Worm (Caenorhabditis elegans) whole organism, L4 larva: ENCODE results near the gene col-99.

ENCODE experiments used
- F10B5.3 ChIP-seq: sonication (generic microtip); optimal IDR thresholded peaks from 2 replicates; lab custom pipeline; 2016; ENCODE audit warnings: mild to moderate bottlenecking, missing genetic modification characterization, missing compliant biosample characterization
- F26F4.8 ChIP-seq: fragments of 200-800 bp; sonication (Bioruptor generic); conservative IDR thresholded peaks from 2 replicates; pipeline ENCODE4 v1.3.6; 2022; ENCODE audit warnings: missing genetic modification characterization, missing compliant biosample characterization
- F44E2.7 ChIP-seq: fragments of 200-800 bp; sonication (Bioruptor generic); IDR thresholded peaks from 2 replicates; pipeline ENCODE4 v2.1.2; 2022; ENCODE audit warnings: missing genetic modification characterization, missing compliant biosample characterization
- F49E8.2 ChIP-seq: sonication (generic microtip); optimal IDR thresholded peaks from 2 replicates; lab custom pipeline; 2016; ENCODE audit warnings: missing compliant biosample characterization, mild to moderate bottlenecking, missing genetic modification characterization, borderline replicate concordance
- T20F7.1 ChIP-seq: fragments of 200-800 bp; sonication (Bioruptor generic); optimal IDR thresholded peaks from 2 replicates; lab custom pipeline; 2018; ENCODE audit warnings: mild to moderate bottlenecking, missing genetic modification characterization, missing compliant biosample characterization
- Y5F2A.4 ChIP-seq: fragments of 200-800 bp; sonication (Bioruptor generic); optimal IDR thresholded peaks from 2 replicates; lab custom pipeline; 2018; ENCODE audit warnings: mild to moderate bottlenecking, missing genetic modification characterization, missing compliant biosample characterization
- ZK337.2 ChIP-seq: fragments of 200-800 bp; sonication (Bioruptor generic); IDR thresholded peaks from 2 replicates; pipeline ENCODE4 v1.3.6; 2022; ENCODE audit warnings: missing genetic modification reagents, missing genetic modification characterization, missing compliant biosample characterization
- ZK546.5 ChIP-seq, 2 experiments: sonication (generic microtip); optimal IDR thresholded peaks; 2 replicates each; lab custom pipeline; 2017; ENCODE audit warnings: missing biosample characterization in 2 of 2, missing genetic modification characterization in 2 of 2
- aha-1 ChIP-seq: fragments of 150-350 bp; peaks from one replicate; lab custom pipeline; 2014; ENCODE audit warnings: missing biosample characterization, missing genetic modification characterization
- aly-2 ChIP-seq: sonication (generic microtip); optimal IDR thresholded peaks from 2 replicates; lab custom pipeline; 2018; ENCODE audit warnings: missing biosample characterization, missing genetic modification characterization
- ama-1 ChIP-seq: fragments of 150-350 bp; optimal IDR thresholded peaks from 2 replicates; lab custom pipeline; 2014; ENCODE audit warnings: inconsistent platforms, mixed read lengths
- arid-1 ChIP-seq: fragments of 200-800 bp; sonication (Bioruptor generic); conservative IDR thresholded peaks from 2 replicates; pipeline ENCODE4 v1.3.6; 2022; ENCODE audit warnings: missing genetic modification reagents, missing genetic modification characterization, missing compliant biosample characterization
- ceh-28 ChIP-seq: fragments of 150-350 bp; optimal IDR thresholded peaks from 2 replicates; lab custom pipeline; 2014; ENCODE audit warnings: missing biosample characterization, missing genetic modification reagents, missing genetic modification characterization
- ceh-32 ChIP-seq: sonication (generic microtip); optimal IDR thresholded peaks from 2 replicates; lab custom pipeline; 2016; ENCODE audit warnings: mild to moderate bottlenecking, missing genetic modification characterization, missing compliant biosample characterization; ENCODE audit not compliant: poor library complexity
- ceh-44 ChIP-seq: fragments of 200-800 bp; sonication (Bioruptor generic); IDR thresholded peaks from 2 replicates; pipeline ENCODE4 v1.3.6; 2022; ENCODE audit warnings: missing genetic modification reagents, missing genetic modification characterization, missing compliant biosample characterization
- ceh-62 ChIP-seq: sonication (generic microtip); optimal IDR thresholded peaks from 2 replicates; lab custom pipeline; 2017; ENCODE audit warnings: missing biosample characterization, missing genetic modification characterization
- ceh-82 ChIP-seq: sonication (generic microtip); optimal IDR thresholded peaks from 2 replicates; lab custom pipeline; 2017; ENCODE audit warnings: missing biosample characterization, missing genetic modification characterization
- daf-12 ChIP-seq: fragments of 150-350 bp; optimal IDR thresholded peaks from 2 replicates; lab custom pipeline; 2014; ENCODE audit warnings: missing biosample characterization, missing genetic modification reagents, missing genetic modification characterization
- dmd-6 ChIP-seq: fragments of 200-800 bp; sonication (Bioruptor generic); IDR thresholded peaks from 2 replicates; pipeline ENCODE4 v1.3.6; 2022; ENCODE audit warnings: missing genetic modification reagents, missing genetic modification characterization, missing compliant biosample characterization
- dmd-8 ChIP-seq: fragments of 200-800 bp; sonication (Bioruptor generic); IDR thresholded peaks from 2 replicates; pipeline ENCODE4 v1.3.6; 2022; ENCODE audit warnings: missing genetic modification characterization, missing compliant biosample characterization
- dmd-9 ChIP-seq: fragments of 200-800 bp; sonication (Bioruptor generic); IDR thresholded peaks from 2 replicates; pipeline ENCODE4 v1.3.6; 2022; ENCODE audit warnings: missing genetic modification reagents, missing genetic modification characterization, missing compliant biosample characterization
- duxl-1 ChIP-seq: sonication (generic microtip); optimal IDR thresholded peaks from 2 replicates; lab custom pipeline; 2016; ENCODE audit warnings: mild to moderate bottlenecking, missing genetic modification characterization, moderate library complexity, missing compliant biosample characterization; ENCODE audit not compliant: poor library complexity
- egl-27 ChIP-seq: sonication (generic microtip); optimal IDR thresholded peaks from 3 replicates; lab custom pipeline; 2017; ENCODE audit warnings: missing biosample characterization, missing genetic modification reagents, missing genetic modification characterization
- egl-43 ChIP-seq: fragments of 200-800 bp; sonication (Bioruptor generic); IDR thresholded peaks from 2 replicates; pipeline ENCODE4 v1.3.6; 2022; ENCODE audit warnings: missing genetic modification reagents, missing genetic modification characterization, missing compliant biosample characterization
- hif-1 ChIP-seq, 2 experiments: sonication (generic microtip); optimal IDR thresholded peaks; 2 replicates each; lab custom pipeline; 2016 to 2017; ENCODE audit warnings: missing compliant biosample characterization in 2 of 2, missing genetic modification characterization in 2 of 2, missing genetic modification reagents in 2 of 2, missing genotype in 2 of 2, mild to moderate bottlenecking in 1 of 2
- hlh-11 ChIP-seq: fragments of 200-800 bp; sonication (Bioruptor generic); optimal IDR thresholded peaks from 2 replicates; lab custom pipeline; 2018; ENCODE audit warnings: mild to moderate bottlenecking, missing genetic modification characterization, missing compliant biosample characterization
- hlh-30 ChIP-seq: sonication (generic microtip); optimal IDR thresholded peaks from 2 replicates; lab custom pipeline; 2017; ENCODE audit warnings: antibody characterized with exemption, mild to moderate bottlenecking, missing genetic modification characterization, missing compliant biosample characterization; ENCODE audit not compliant: insufficient read depth
- jun-1 ChIP-seq: fragments of 150-350 bp; optimal IDR thresholded peaks from 2 replicates; lab custom pipeline; 2014; ENCODE audit warnings: missing biosample characterization, missing genetic modification reagents, missing genetic modification characterization
- lin-29 ChIP-seq: fragments of 200-800 bp; sonication (Bioruptor generic); IDR thresholded peaks from 2 replicates; pipeline ENCODE4 v1.3.6; 2022; ENCODE audit warnings: missing genetic modification reagents, missing genetic modification characterization, missing compliant biosample characterization
- lin-38 ChIP-seq: fragments of 200-800 bp; sonication (Bioruptor generic); IDR thresholded peaks from 2 replicates; pipeline ENCODE4 v1.3.6; 2022; ENCODE audit warnings: missing genetic modification reagents, missing genetic modification characterization, missing compliant biosample characterization
- lin-39 ChIP-seq: fragments of 150-350 bp; optimal IDR thresholded peaks from 2 replicates; lab custom pipeline; 2014; ENCODE audit warnings: missing biosample characterization, missing genetic modification reagents, missing genetic modification characterization
- lsy-2 ChIP-seq, 2 experiments: fragments of 150-350 bp in 1 of 2; sonication (generic microtip) in 1 of 2; optimal IDR thresholded peaks; 2 replicates each; lab custom pipeline; 2014 to 2017; ENCODE audit warnings: missing biosample characterization in 2 of 2, missing genetic modification characterization in 2 of 2
- madf-9 ChIP-seq: fragments of 200-800 bp; sonication (Bioruptor generic); conservative IDR thresholded peaks from 2 replicates; pipeline ENCODE4 v1.3.6; 2022; ENCODE audit warnings: missing genetic modification reagents, missing genetic modification characterization, missing compliant biosample characterization
- nhr-10 ChIP-seq: fragments of 150-350 bp; optimal IDR thresholded peaks from 2 replicates; lab custom pipeline; 2014; ENCODE audit warnings: missing biosample characterization, missing genetic modification characterization
- nhr-237 ChIP-seq: sonication (generic microtip); optimal IDR thresholded peaks from 2 replicates; lab custom pipeline; 2017; ENCODE audit warnings: missing biosample characterization, missing genetic modification characterization
- nhr-25 ChIP-seq: sonication (generic microtip); optimal IDR thresholded peaks from 2 replicates; lab custom pipeline; 2017; ENCODE audit warnings: missing genetic modification characterization, mild to moderate bottlenecking, missing compliant biosample characterization, antibody characterized with exemption, moderate library complexity, borderline replicate concordance; ENCODE audit not compliant: insufficient read depth
- nhr-28 ChIP-seq: fragments of 150-350 bp; optimal IDR thresholded peaks from 2 replicates; lab custom pipeline; 2014; ENCODE audit warnings: missing biosample characterization, missing genetic modification characterization
- nhr-77 ChIP-seq: fragments of 150-350 bp; optimal IDR thresholded peaks from 2 replicates; lab custom pipeline; 2014; ENCODE audit warnings: missing biosample characterization, missing genetic modification characterization
- pha-4 ChIP-seq, 2 experiments: fragments of 150-350 bp in 1 of 2; fragments of 200-800 bp in 1 of 2; sonication (Bioruptor generic) in 1 of 2; IDR thresholded peaks in 1 of 2; optimal IDR thresholded peaks in 1 of 2; 2 replicates each; pipeline versions ENCODE4 v1.3.6 to Lab custom; 2014 to 2022; ENCODE audit warnings: missing genetic modification characterization in 2 of 2, missing genetic modification reagents in 2 of 2, missing biosample characterization in 1 of 2, missing compliant biosample characterization in 1 of 2
- pqm-1 ChIP-seq: sonication (generic microtip); optimal IDR thresholded peaks from 2 replicates; lab custom pipeline; 2017; ENCODE audit warnings: missing biosample characterization, missing genetic modification characterization
- spr-3 ChIP-seq: fragments of 200-800 bp; sonication (Bioruptor generic); optimal IDR thresholded peaks from 2 replicates; lab custom pipeline; 2018; ENCODE audit warnings: mild to moderate bottlenecking, missing genetic modification characterization, missing compliant biosample characterization
- tag-97 ChIP-seq: fragments of 200-800 bp; sonication (Bioruptor generic); IDR thresholded peaks from 2 replicates; pipeline ENCODE4 v1.3.6; 2022; ENCODE audit warnings: missing genetic modification characterization, missing compliant biosample characterization
- tra-1 ChIP-seq: fragments of 200-800 bp; sonication (Bioruptor generic); IDR thresholded peaks from 2 replicates; pipeline ENCODE4 v1.3.6; 2022; ENCODE audit warnings: missing genetic modification reagents, missing genetic modification characterization, missing compliant biosample characterization
- unc-130 ChIP-seq: sonication (generic microtip); optimal IDR thresholded peaks from 2 replicates; lab custom pipeline; 2016; ENCODE audit warnings: missing genetic modification reagents, missing genetic modification characterization, missing compliant biosample characterization
- unc-62 ChIP-seq, 3 experiments: fragments of 150-350 bp in 1 of 3; sonication (generic microtip); optimal IDR thresholded peaks in 2 of 3; peaks in 1 of 3; 1 replicate in 1 of 3; 2 replicates in 2 of 3; lab custom pipeline; 2014 to 2017; ENCODE audit warnings: missing biosample characterization in 3 of 3, missing genetic modification characterization in 3 of 3, missing genetic modification reagents in 3 of 3, missing genotype in 1 of 3
- zag-1 ChIP-seq: fragments of 150-350 bp; optimal IDR thresholded peaks from 2 replicates; lab custom pipeline; 2014; ENCODE audit warnings: missing biosample characterization, missing genetic modification characterization
- zip-11 ChIP-seq: fragments of 200-800 bp; sonication (Bioruptor generic); IDR thresholded peaks from 2 replicates; pipeline ENCODE4 v1.3.6; 2022; ENCODE audit warnings: missing genetic modification characterization, missing compliant biosample characterization

The col-99 gene

DNA sequence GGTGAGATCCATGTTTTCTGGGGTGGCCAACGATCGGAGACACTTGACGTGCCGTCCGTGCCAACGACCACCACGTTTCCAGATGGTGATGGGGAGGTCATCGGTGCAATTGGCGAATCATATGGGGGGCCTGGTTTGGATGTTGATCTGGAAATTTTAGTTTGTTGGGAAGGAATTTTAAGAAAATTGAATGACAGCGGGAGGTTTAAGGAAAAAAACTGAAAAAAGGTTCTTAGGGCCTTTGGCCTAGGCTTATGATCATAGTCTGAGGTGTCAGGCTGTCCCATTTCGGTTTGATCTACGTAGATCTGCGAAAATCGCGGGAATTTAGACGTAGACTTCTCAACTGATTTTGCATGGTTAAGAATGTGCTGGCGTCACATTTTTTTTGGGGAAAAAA lies at the start of gene col-99:
Gene col-99 (minus strand): TSS at position 101 of the 400 bp plus-strand sequence.
- TF ChIP-seq aha-1 (tag; lab: Kevin White, UChicago) = peak; percentile 44
- TF ChIP-seq hif-1 (tag; optimal IDR thresholded peaks at IDR 0.05; lab: Kevin White, UChicago) = no peak
- TF ChIP-seq unc-62 (GFP tag; optimal IDR thresholded peaks at IDR 0.05 in 1 of 2; lab: Kevin White, UChicago) = peak in 1 of 2 experiments; percentile 43
- no peak for TF ChIP-seq unc-62 (tag; optimal IDR thresholded peaks at IDR 0.05; lab: Kevin White, UChicago)
- no peak for TF ChIP-seq ama-1 (lab: Kevin White, UChicago)

ce11 chrIV:194442-194841 lies 46.7 kb upstream of the col-99 start, which contains the start of gene csn-3:
TSS of gene csn-3 (plus strand) at chrIV:194742.
- TF ChIP-seq tra-1 (GFP tag; lab: Robert Waterston, UW) (no peak), ZK337.2 (GFP tag; lab: Robert Waterston, UW) (no peak), daf-12 (no peak), arid-1 (GFP tag; lab: Robert Waterston, UW) (no peak), ceh-32 (no peak), dmd-9 (GFP tag; lab: Robert Waterston, UW) (no peak), aha-1 (tag; lab: Kevin White, UChicago) (no peak), zag-1 (no peak), jun-1 (no peak), ZK546.5 (tag; optimal IDR thresholded peaks at IDR 0.05; lab: Kevin White, UChicago) (no peak), hif-1 (tag; optimal IDR thresholded peaks at IDR 0.05; lab: Kevin White, UChicago) (no peak), nhr-77 (tag; lab: Kevin White, UChicago) (no peak), hlh-11 (no peak), nhr-10 (no peak), unc-130 (GFP tag; lab: Kevin White, UChicago) (no peak), tag-97 (GFP tag; lab: Robert Waterston, UW) (no peak), Y5F2A.4 (GFP tag; lab: Kevin White, UChicago) (no peak), lin-29 (no peak), nhr-28 (tag; lab: Kevin White, UChicago) (no peak), F49E8.2 (tag; lab: Kevin White, UChicago) (no peak)

DNA sequence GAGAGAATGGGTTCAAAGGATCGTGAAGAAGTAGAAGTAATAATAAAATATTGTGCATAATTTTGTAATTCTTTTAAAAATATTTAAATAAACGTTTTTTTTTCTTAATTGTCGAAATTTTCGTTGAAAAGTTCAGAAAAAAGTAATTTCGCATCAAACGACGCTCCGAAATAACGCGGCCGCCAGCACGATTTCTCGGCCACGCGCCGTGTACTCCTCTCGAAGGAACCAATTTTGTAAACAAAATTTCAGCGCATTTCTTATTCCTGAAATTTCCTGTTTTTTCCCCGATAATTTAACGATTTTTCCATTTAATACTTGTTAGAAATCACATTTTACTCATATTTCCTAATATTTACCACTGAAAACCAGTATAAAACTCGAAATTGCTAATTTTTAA lies 44.3 kb upstream of the col-99 start, which contains the start of gene Y38C1AA.12:
Gene Y38C1AA.12 (plus strand): TSS at position 211 of the 400 bp plus-strand sequence.
- TF ChIP-seq T20F7.1 = peak; percentile 98
- TF ChIP-seq ceh-44 (GFP tag; lab: Robert Waterston, UW) = peak; percentile 58; the same call in 1 of the 2 replicates
- TF ChIP-seq nhr-77 (tag; lab: Kevin White, UChicago) = peak; percentile 69
- TF ChIP-seq pha-4 (GFP tag; IDR thresholded peaks at IDR 0.05; lab: Robert Waterston, UW) = peak; percentile 30; the same call in 1 of the 2 replicates
- no peak for TF ChIP-seq pha-4 (tag; optimal IDR thresholded peaks at IDR 0.05; lab: Kevin White, UChicago)
- no peak for TF ChIP-seq egl-27
- TF ChIP-seq F44E2.7 = no peak
- no peak for TF ChIP-seq lin-39 (tag; lab: Kevin White, UChicago)
- no peak for TF ChIP-seq zip-11 (GFP tag; lab: Robert Waterston, UW)
- TF ChIP-seq dmd-6 (GFP tag; lab: Robert Waterston, UW) = peak; percentile 84
- TF ChIP-seq ceh-62 (tag; lab: Kevin White, UChicago) = no peak
- TF ChIP-seq nhr-25 = no peak
- no peak for TF ChIP-seq spr-3 (GFP tag; lab: Kevin White, UChicago)
- TF ChIP-seq aly-2 (tag; lab: Kevin White, UChicago) = no peak
- TF ChIP-seq madf-9 = peak; percentile 67
- no peak for TF ChIP-seq dmd-8 (GFP tag; lab: Robert Waterston, UW)
- TF ChIP-seq duxl-1 (tag; lab: Kevin White, UChicago) = peak; percentile 56
- no peak for TF ChIP-seq ceh-28 (tag; lab: Kevin White, UChicago)
- peak in 1 of 2 experiments; percentile 85 for TF ChIP-seq lsy-2 (tag; optimal IDR thresholded peaks at IDR 0.05; lab: Kevin White, UChicago)
- TF ChIP-seq tra-1 (GFP tag; lab: Robert Waterston, UW) = 0 out of 2 replicates have a peak, but pooled peaks have one; percentile 47
- TF ChIP-seq ama-1 (lab: Kevin White, UChicago) = peak; percentile 16
- no peak for TF ChIP-seq F26F4.8 (GFP tag; lab: Robert Waterston, UW)
- TF ChIP-seq zag-1 = no peak
- peak; percentile 37 for TF ChIP-seq hlh-30 (tag; lab: Kevin White, UChicago)
- peak; percentile 78 for TF ChIP-seq lin-38 (GFP tag; lab: Robert Waterston, UW)
- TF ChIP-seq F10B5.3 (tag; lab: Kevin White, UChicago) = no peak
- no peak for TF ChIP-seq daf-12
- TF ChIP-seq nhr-237 (tag; lab: Kevin White, UChicago) = no peak
- no peak for TF ChIP-seq pqm-1 (tag; lab: Kevin White, UChicago)
- TF ChIP-seq ceh-82 (tag; lab: Kevin White, UChicago) = no peak
- TF ChIP-seq egl-43 (GFP tag; lab: Robert Waterston, UW) = no peak
